Fruit fly (Drosophila melanogaster): ENCODE results near the gene CG6980.

The CG6980 gene

dm6 chr3R:24767667-24768340 is 39.6 kb upstream of the CG6980 start (continued):
- TF ChIP-seq CG8290 (GFP tag; optimal IDR thresholded peaks at IDR 0.05) (no peak), CG8290 (tag; optimal IDR thresholded peaks at IDR 0.05) (peak in 1 of 2 experiments; percentile 35), CG9609 (GFP tag; optimal IDR thresholded peaks at IDR 0.05) (no peak), CG32532 (GFP tag; IDR thresholded peaks at IDR 0.05) (no peak), luna (GFP tag; optimal IDR thresholded peaks at IDR 0.05) (no peak), scrt (GFP tag; optimal IDR thresholded peaks at IDR 0.05) (no peak), cg (GFP tag; optimal IDR thresholded peaks at IDR 0.05) (peak; percentile 71), hbn (GFP tag; IDR thresholded peaks at IDR 0.05; ENCODE audit: partially characterized antibody) (0 out of 2 replicates have a peak, but pooled peaks have one; percentile 13), bbx (GFP tag; IDR thresholded peaks at IDR 0.05; ENCODE audit: partially characterized antibody) (no peak), bsh (GFP tag; optimal IDR thresholded peaks at IDR 0.05) (peak in 1 of 2 experiments; percentile 59), CG18262 (tag; optimal IDR thresholded peaks at IDR 0.05) (peak; percentile 23), CG3163 (GFP tag; optimal IDR thresholded peaks at IDR 0.05) (peak; percentile 72), CG2202 (tag; optimal IDR thresholded peaks at IDR 0.05) (peak; percentile 56), Jarid2 (GFP tag; optimal IDR thresholded peaks at IDR 0.05) (no peak), CG11085 (GFP tag; IDR thresholded peaks at IDR 0.05) (no peak), CG7745 (tag; optimal IDR thresholded peaks at IDR 0.05) (peak; percentile 37), Atf-2 (GFP tag; optimal IDR thresholded peaks at IDR 0.05) (no peak), Trl (optimal IDR thresholded peaks at IDR 0.05) (peak; percentile 49 to 73), Trl (GFP tag; optimal IDR thresholded peaks at IDR 0.05) (no peak), zen (tag; optimal IDR thresholded peaks at IDR 0.05) (no peak), Mrtf (GFP tag; IDR thresholded peaks at IDR 0.05) (no peak), Oli (tag; optimal IDR thresholded peaks at IDR 0.05) (peak; percentile 8), CG10462 (GFP tag; optimal IDR thresholded peaks at IDR 0.05) (no peak), NFAT (GFP tag; IDR thresholded peaks at IDR 0.05) (no peak), onecut (GFP tag; IDR thresholded peaks at IDR 0.05) (peak; percentile 55), Kr (GFP tag; optimal IDR thresholded peaks at IDR 0.05) (peak; percentile 28), NK7.1 (GFP tag; optimal IDR thresholded peaks at IDR 0.05) (no peak), dmrt11E (tag; optimal IDR thresholded peaks at IDR 0.05) (peak; percentile 26), MBD-R2 (GFP tag; IDR thresholded peaks at IDR 0.05) (no peak), sqz (GFP tag; optimal IDR thresholded peaks at IDR 0.05) (peak; percentile 40), CG2712 (tag; optimal IDR thresholded peaks at IDR 0.05) (peak; percentile 52), CG34422 (GFP tag; IDR thresholded peaks at IDR 0.05) (no peak), CG14441 (GFP tag; IDR thresholded peaks at IDR 0.05) (no peak), Spps (tag; optimal IDR thresholded peaks at IDR 0.05) (peak; percentile 55), Nf-YB (GFP tag; optimal IDR thresholded peaks at IDR 0.05) (peak; percentile 58), CG17385 (GFP tag; optimal IDR thresholded peaks at IDR 0.05) (peak; percentile 85), Blimp-1 (GFP tag; optimal IDR thresholded peaks at IDR 0.05) (peak; percentile 100), CG18599 (GFP tag; optimal IDR thresholded peaks at IDR 0.05) (no peak), lola (GFP tag; optimal IDR thresholded peaks at IDR 0.05) (peak in 1 of 3 experiments; percentile 64), sd (tag; optimal IDR thresholded peaks at IDR 0.05) (peak; percentile 70), da (GFP tag; optimal IDR thresholded peaks at IDR 0.05) (no peak), mam (GFP tag; optimal IDR thresholded peaks at IDR 0.05) (no peak), CG17912 (GFP tag; optimal IDR thresholded peaks at IDR 0.05) (no peak), Eip74EF (GFP tag; optimal IDR thresholded peaks at IDR 0.05) (no peak), kni (GFP tag; optimal IDR thresholded peaks at IDR 0.05) (peak; percentile 59)

All from whole organism, embryonic.